Worm (Caenorhabditis elegans): Measurements from ENCODE around the gene R13A1.5.

Gene R13A1.5

ce11 chrIV:7227072-7227471 lies 35.4 kb upstream of the R13A1.5 start, which contains the start of gene R13A1.10:
Gene R13A1.10 (minus strand): TSS chrIV:7227172.
- TF ChIP-seq T22C8.4 (GFP tag; IDR thresholded peaks at IDR 0.05) (no peak), flt-1 (GFP tag; IDR thresholded peaks at IDR 0.05) (no peak), ztf-29 (GFP tag; IDR thresholded peaks at IDR 0.05) (no peak), ztf-23 (GFP tag; IDR thresholded peaks at IDR 0.05) (no peak), ref-1 (GFP tag; conservative IDR thresholded peaks at IDR 0.05) (no peak), tab-1 (GFP tag; IDR thresholded peaks at IDR 0.05) (no peak), klf-2 (GFP tag; conservative IDR thresholded peaks at IDR 0.05) (no peak), med-1 (GFP tag; optimal IDR thresholded peaks at IDR 0.05; ENCODE audit: insufficient read depth) (no peak), cog-1 (tag; optimal IDR thresholded peaks at IDR 0.05) (no peak)

- TF ChIP-seq med-1 (GFP tag; optimal IDR thresholded peaks at IDR 0.05; ENCODE audit: insufficient read depth): no peak
- no peak for TF ChIP-seq klf-2 (GFP tag; conservative IDR thresholded peaks at IDR 0.05)
- no peak for TF ChIP-seq tab-1 (GFP tag; IDR thresholded peaks at IDR 0.05)
- TF ChIP-seq flt-1 (GFP tag; IDR thresholded peaks at IDR 0.05): no peak
- TF ChIP-seq ref-1 (GFP tag; conservative IDR thresholded peaks at IDR 0.05): no peak
- no peak for TF ChIP-seq T22C8.4 (GFP tag; IDR thresholded peaks at IDR 0.05)
- TF ChIP-seq cog-1 (tag; optimal IDR thresholded peaks at IDR 0.05): no peak
- no peak for TF ChIP-seq ztf-23 (GFP tag; IDR thresholded peaks at IDR 0.05)
- no peak for TF ChIP-seq ztf-29 (GFP tag; IDR thresholded peaks at IDR 0.05)
Measured at ce11 chrIV:7222088-7222487, 30.4 kb upstream of the R13A1.5 start.

DNA sequence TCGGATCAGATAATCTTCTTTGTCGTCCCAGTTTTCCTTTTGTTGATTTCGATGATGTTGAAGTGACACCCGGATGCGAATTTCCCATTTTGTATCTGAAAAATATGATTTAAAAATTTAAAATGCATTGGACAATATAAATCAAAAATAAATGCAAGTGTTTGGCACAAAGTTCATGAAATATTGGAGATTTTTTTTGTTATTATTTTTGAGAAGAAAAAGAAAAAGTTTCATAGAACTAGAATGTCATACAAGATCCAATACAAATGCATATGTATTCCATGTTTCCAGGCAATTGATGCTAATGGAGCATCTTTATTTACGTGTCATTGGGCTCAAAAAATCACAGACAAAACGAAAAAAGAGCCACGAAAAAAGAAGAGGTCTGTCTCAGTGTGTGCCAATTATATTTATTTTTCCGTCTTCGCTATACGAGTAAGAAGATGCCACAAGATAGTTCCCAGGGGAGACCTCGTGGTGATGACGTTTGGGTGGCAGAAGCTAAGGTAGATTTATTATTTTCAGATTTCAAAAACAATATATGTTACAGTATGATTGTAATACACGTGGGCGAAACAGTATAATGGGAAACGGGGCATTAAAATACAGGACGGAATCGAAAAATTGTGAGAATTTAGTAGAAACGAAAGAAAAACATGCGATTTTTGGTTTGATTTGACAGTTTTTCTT lies 27.9 kb upstream of the R13A1.5 start, which contains the start of the genes glb-23 and R13A1.1:
glb-23 (minus strand) TSS at position 101 of the 690 bp plus-strand sequence.
R13A1.1 (plus strand) TSS at position 640 of the 690 bp plus-strand sequence.
- TF ChIP-seq ztf-23 (GFP tag; IDR thresholded peaks at IDR 0.05) (no peak), med-1 (GFP tag; optimal IDR thresholded peaks at IDR 0.05; ENCODE audit: insufficient read depth) (no peak), cog-1 (tag; optimal IDR thresholded peaks at IDR 0.05) (no peak)

DNA sequence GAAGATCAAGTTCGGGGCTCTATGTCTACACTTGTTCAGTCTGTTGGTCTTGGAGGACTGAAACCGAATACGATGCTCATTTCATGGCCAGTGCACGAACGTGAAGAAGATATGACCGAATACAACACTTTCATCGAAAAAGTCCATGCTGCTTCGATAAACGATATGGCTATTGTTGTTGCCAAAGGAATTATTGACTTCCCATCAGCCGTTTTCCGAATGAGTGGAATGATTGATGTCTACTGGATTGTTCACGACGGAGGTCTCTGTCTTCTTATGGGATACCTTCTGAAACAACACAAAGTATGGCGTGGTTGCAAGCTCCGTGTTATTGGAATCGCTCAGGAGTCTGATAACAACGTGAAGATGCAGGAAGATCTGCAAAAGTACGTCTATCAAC lies 24.6 kb upstream of the R13A1.5 start:
- TF ChIP-seq flt-1 (GFP tag; IDR thresholded peaks at IDR 0.05) (no peak), med-1 (GFP tag; optimal IDR thresholded peaks at IDR 0.05; ENCODE audit: insufficient read depth) (no peak), ref-1 (GFP tag; conservative IDR thresholded peaks at IDR 0.05) (no peak), T22C8.4 (GFP tag; IDR thresholded peaks at IDR 0.05) (no peak), klf-2 (GFP tag; conservative IDR thresholded peaks at IDR 0.05) (no peak), ztf-23 (GFP tag; IDR thresholded peaks at IDR 0.05) (no peak), ztf-29 (GFP tag; IDR thresholded peaks at IDR 0.05) (no peak), tab-1 (GFP tag; IDR thresholded peaks at IDR 0.05) (no peak), cog-1 (tag; optimal IDR thresholded peaks at IDR 0.05) (no peak)

- no peak for TF ChIP-seq T22C8.4 (GFP tag; IDR thresholded peaks at IDR 0.05)
- no peak for TF ChIP-seq ztf-29 (GFP tag; IDR thresholded peaks at IDR 0.05)
- TF ChIP-seq tab-1 (GFP tag; IDR thresholded peaks at IDR 0.05): no peak
- TF ChIP-seq flt-1 (GFP tag; IDR thresholded peaks at IDR 0.05): no peak
- no peak for TF ChIP-seq cog-1 (tag; optimal IDR thresholded peaks at IDR 0.05)
Measured at ce11 chrIV:7212769-7213168, 21.1 kb upstream of the R13A1.5 start.

DNA sequence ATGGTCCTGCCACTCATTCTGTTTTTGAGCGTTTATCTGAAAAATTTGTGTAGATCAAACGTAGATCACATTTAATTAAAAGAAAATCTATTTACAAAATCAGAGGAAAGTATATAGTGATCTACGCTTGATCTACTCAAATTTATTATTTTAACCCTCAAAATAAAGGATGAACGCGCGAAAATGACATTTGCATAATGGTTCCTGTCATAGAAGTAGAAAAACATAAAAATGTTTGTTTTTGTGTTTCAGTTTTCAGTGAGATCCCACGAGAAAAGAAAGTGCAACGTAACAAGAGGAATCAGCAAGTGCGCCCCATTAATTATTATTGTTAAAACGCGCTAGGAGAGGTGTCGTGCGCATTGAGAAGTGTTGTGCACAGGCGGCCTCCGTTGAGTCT lies 19.7 kb upstream of the R13A1.5 start:
- TF ChIP-seq flt-1 (GFP tag; IDR thresholded peaks at IDR 0.05): no peak
- TF ChIP-seq ztf-29 (GFP tag; IDR thresholded peaks at IDR 0.05): no peak
- no peak for TF ChIP-seq klf-2 (GFP tag; conservative IDR thresholded peaks at IDR 0.05)
- no peak for TF ChIP-seq ztf-23 (GFP tag; IDR thresholded peaks at IDR 0.05)
- TF ChIP-seq cog-1 (tag; optimal IDR thresholded peaks at IDR 0.05): no peak
- TF ChIP-seq T22C8.4 (GFP tag; IDR thresholded peaks at IDR 0.05): no peak
- no peak for TF ChIP-seq tab-1 (GFP tag; IDR thresholded peaks at IDR 0.05)
- no peak for TF ChIP-seq ref-1 (GFP tag; conservative IDR thresholded peaks at IDR 0.05)
- TF ChIP-seq med-1 (GFP tag; optimal IDR thresholded peaks at IDR 0.05; ENCODE audit: insufficient read depth): no peak

DNA sequence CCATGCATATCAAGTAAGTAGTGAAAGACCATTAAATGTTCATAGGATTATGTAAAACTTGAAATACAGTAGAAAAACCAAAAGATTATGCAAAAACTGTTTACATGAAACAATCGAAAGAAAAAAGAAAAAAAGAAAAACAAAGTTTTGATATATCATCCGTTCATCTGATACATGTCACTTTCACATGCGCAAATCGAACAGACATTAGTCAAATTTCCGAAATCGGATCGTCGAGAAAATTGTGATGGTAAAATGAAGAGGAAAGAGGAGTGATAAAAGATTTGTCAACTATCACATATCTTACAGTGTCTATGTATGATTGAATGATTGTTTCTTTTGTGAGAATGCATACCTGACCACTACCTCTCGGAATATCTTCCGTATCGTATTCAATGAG lies 17.3 kb upstream of the R13A1.5 start:
- TF ChIP-seq ztf-23 (GFP tag; IDR thresholded peaks at IDR 0.05) (no peak), klf-2 (GFP tag; conservative IDR thresholded peaks at IDR 0.05) (no peak), med-1 (GFP tag; optimal IDR thresholded peaks at IDR 0.05; ENCODE audit: insufficient read depth) (no peak), T22C8.4 (GFP tag; IDR thresholded peaks at IDR 0.05) (no peak), ref-1 (GFP tag; conservative IDR thresholded peaks at IDR 0.05) (no peak), tab-1 (GFP tag; IDR thresholded peaks at IDR 0.05) (no peak), ztf-29 (GFP tag; IDR thresholded peaks at IDR 0.05) (no peak), cog-1 (tag; optimal IDR thresholded peaks at IDR 0.05) (no peak), flt-1 (GFP tag; IDR thresholded peaks at IDR 0.05) (no peak)

DNA sequence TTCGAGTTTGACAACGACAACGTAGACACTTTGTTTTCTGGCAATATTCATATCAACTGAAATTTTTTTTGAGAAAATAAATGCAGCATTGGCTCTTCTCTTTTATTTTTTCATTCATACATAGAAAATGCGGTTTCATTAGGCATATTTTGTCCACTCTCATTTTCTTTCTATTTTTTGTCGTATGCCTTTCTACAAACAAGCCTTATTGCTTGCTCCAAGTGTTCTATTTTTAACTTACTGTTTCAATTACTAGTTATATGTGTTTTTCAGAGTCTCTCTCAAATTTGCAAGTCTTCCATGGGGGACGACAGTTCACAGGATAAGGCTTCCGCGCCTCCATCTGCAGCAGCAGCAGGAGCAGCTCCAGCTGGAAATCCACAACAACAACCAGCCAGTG lies 14.3 kb upstream of the R13A1.5 start, which contains the start of gene kcc-1:
kcc-1 (plus strand) TSS at position 301 of the 400 bp plus-strand sequence.
- TF ChIP-seq klf-2 (GFP tag; conservative IDR thresholded peaks at IDR 0.05) (no peak), ztf-29 (GFP tag; IDR thresholded peaks at IDR 0.05) (no peak), ztf-23 (GFP tag; IDR thresholded peaks at IDR 0.05) (no peak), med-1 (GFP tag; optimal IDR thresholded peaks at IDR 0.05; ENCODE audit: insufficient read depth) (no peak), cog-1 (tag; optimal IDR thresholded peaks at IDR 0.05) (no peak), ref-1 (GFP tag; conservative IDR thresholded peaks at IDR 0.05) (no peak), flt-1 (GFP tag; IDR thresholded peaks at IDR 0.05) (no peak), T22C8.4 (GFP tag; IDR thresholded peaks at IDR 0.05) (no peak), tab-1 (GFP tag; IDR thresholded peaks at IDR 0.05) (no peak)

DNA sequence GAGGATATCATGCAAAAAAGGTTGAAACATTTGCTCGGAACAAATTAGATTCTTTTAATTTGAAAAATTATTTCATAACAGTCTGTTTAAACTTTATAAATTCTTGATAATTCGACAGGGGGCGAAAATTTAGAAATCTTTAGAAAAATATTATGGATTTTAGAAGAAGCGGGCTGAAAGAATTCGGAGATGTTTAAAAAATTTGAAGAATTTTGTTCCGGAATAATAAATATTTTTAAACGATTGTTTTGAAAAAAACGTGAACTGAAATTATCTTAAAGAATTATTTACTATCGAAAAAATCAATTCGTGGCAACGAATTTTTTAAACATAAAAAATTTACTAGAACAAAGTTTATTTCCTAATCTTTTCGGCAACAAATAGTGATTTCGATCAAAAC lies 12.1 kb upstream of the R13A1.5 start, which contains the start of gene R13A1.3:
R13A1.3 (plus strand) TSS at position 301 of the 400 bp plus-strand sequence.
- TF ChIP-seq flt-1 (GFP tag; IDR thresholded peaks at IDR 0.05) (no peak), ztf-23 (GFP tag; IDR thresholded peaks at IDR 0.05) (no peak), ref-1 (GFP tag; conservative IDR thresholded peaks at IDR 0.05) (no peak)

- TF ChIP-seq cog-1 (tag; optimal IDR thresholded peaks at IDR 0.05): no peak
- TF ChIP-seq T22C8.4 (GFP tag; IDR thresholded peaks at IDR 0.05): no peak
- no peak for TF ChIP-seq klf-2 (GFP tag; conservative IDR thresholded peaks at IDR 0.05)
- no peak for TF ChIP-seq tab-1 (GFP tag; IDR thresholded peaks at IDR 0.05)
- TF ChIP-seq ztf-23 (GFP tag; IDR thresholded peaks at IDR 0.05): no peak
- no peak for TF ChIP-seq ztf-29 (GFP tag; IDR thresholded peaks at IDR 0.05)
- no peak for TF ChIP-seq ref-1 (GFP tag; conservative IDR thresholded peaks at IDR 0.05)
- no peak for TF ChIP-seq med-1 (GFP tag; optimal IDR thresholded peaks at IDR 0.05; ENCODE audit: insufficient read depth)
- no peak for TF ChIP-seq flt-1 (GFP tag; IDR thresholded peaks at IDR 0.05)
Measured at ce11 chrIV:7196853-7197252, 5.2 kb upstream of the R13A1.5 start, which contains the start of gene unc-8. Gene unc-8 (plus strand): TSS chrIV:7197153.

Data from whole organism, midembryonic.